Fruit fly (Drosophila melanogaster) whole organism, embryonic: ENCODE measurements around the gene AP-1mu.

Experiments used
- ATbp ChIP-seq: fragments of 200-800 bp; sonication (Bioruptor generic); optimal IDR thresholded peaks from 2 replicates; lab custom pipeline; 2017; ENCODE audit warnings: missing biosample characterization, mild to moderate bottlenecking, missing genetic modification characterization, missing genetic modification reagents
- Atf6 ChIP-seq: fragments of 200-800 bp; sonication (Bioruptor generic); IDR thresholded peaks from 2 replicates; pipeline ENCODE4 v1.3.6; 2022; ENCODE audit warnings: missing biosample characterization, missing genetic modification characterization
- C15 ChIP-seq: fragments of 200-800 bp; sonication (Bioruptor generic); IDR thresholded peaks from 3 replicates; pipeline ENCODE4 v1.3.6; 2022; ENCODE audit warnings: missing biosample characterization, missing genetic modification characterization
- CG10565 ChIP-seq: fragments of 200-800 bp; sonication (Bioruptor generic); optimal IDR thresholded peaks from 3 replicates; lab custom pipeline; 2016; ENCODE audit warnings: missing biosample characterization, mild to moderate bottlenecking, missing genetic modification characterization
- CG11456 ChIP-seq: fragments of 200-800 bp; sonication (Bioruptor generic); IDR thresholded peaks from 3 replicates; pipeline ENCODE4 v1.3.6; 2022; ENCODE audit warnings: missing biosample characterization, missing genetic modification characterization
- CG13624 ChIP-seq: fragments of 200-800 bp; sonication (Bioruptor generic); optimal IDR thresholded peaks from 2 replicates; lab custom pipeline; 2016; ENCODE audit warnings: missing biosample characterization, missing genetic modification characterization
- CG13894 ChIP-seq: fragments of 200-800 bp; sonication (Bioruptor generic); optimal IDR thresholded peaks from 3 replicates; lab custom pipeline; 2018; ENCODE audit warnings: missing biosample characterization, mild to moderate bottlenecking, missing genetic modification characterization, moderate library complexity
- CG14014 ChIP-seq: fragments of 200-800 bp; sonication (Bioruptor generic); IDR thresholded peaks from 2 replicates; pipeline ENCODE4 v1.3.6; 2022; ENCODE audit warnings: missing biosample characterization, missing genetic modification characterization
- CG1529 ChIP-seq: fragments of 200-800 bp; sonication (Bioruptor generic); optimal IDR thresholded peaks from 3 replicates; lab custom pipeline; 2018; ENCODE audit warnings: missing biosample characterization, missing genetic modification characterization
- CG1603 ChIP-seq: fragments of 200-800 bp; sonication (Bioruptor generic); optimal IDR thresholded peaks from 2 replicates; lab custom pipeline; 2019; ENCODE audit warnings: missing biosample characterization, mild to moderate bottlenecking, missing genetic modification characterization, moderate library complexity
- CG17359 ChIP-seq: fragments of 200-800 bp; sonication (Bioruptor generic); optimal IDR thresholded peaks from 3 replicates; lab custom pipeline; 2018; ENCODE audit warnings: missing biosample characterization, mild to moderate bottlenecking, missing genetic modification characterization, moderate library complexity
- CG17802 ChIP-seq: fragments of 200-800 bp; sonication (Bioruptor generic); optimal IDR thresholded peaks from 2 replicates; lab custom pipeline; 2018; ENCODE audit warnings: missing biosample characterization, mild to moderate bottlenecking, missing genetic modification characterization, moderate library complexity
- CG1832 ChIP-seq: fragments of 200-800 bp; sonication (Bioruptor generic); optimal IDR thresholded peaks from 2 replicates; lab custom pipeline; 2017; ENCODE audit warnings: missing biosample characterization, mild to moderate bottlenecking, missing genetic modification characterization, inconsistent platforms
- CG2129 ChIP-seq: fragments of 200-800 bp; sonication (Bioruptor generic); IDR thresholded peaks from 2 replicates; pipeline ENCODE4 v1.3.6; 2022; ENCODE audit warnings: missing biosample characterization, missing genetic modification characterization; ENCODE audit not compliant: partially characterized antibody
- CG30020 ChIP-seq: fragments of 200-800 bp; optimal IDR thresholded peaks from 2 replicates; lab custom pipeline; 2019; ENCODE audit warnings: missing biosample characterization, mild to moderate bottlenecking, missing genetic modification characterization, moderate library complexity
- CG31365 ChIP-seq: fragments of 200-800 bp; sonication (Bioruptor generic); optimal IDR thresholded peaks from 2 replicates; lab custom pipeline; 2018; ENCODE audit warnings: missing biosample characterization, mild to moderate bottlenecking, missing genetic modification characterization
- CG4707 ChIP-seq: fragments of 200-800 bp; sonication (Bioruptor generic); optimal IDR thresholded peaks from 2 replicates; lab custom pipeline; 2018; ENCODE audit warnings: missing biosample characterization, mild to moderate bottlenecking, missing genetic modification characterization, moderate library complexity
- CG6683 ChIP-seq: fragments of 200-800 bp; sonication (Bioruptor generic); optimal IDR thresholded peaks from 2 replicates; lab custom pipeline; 2017; ENCODE audit warnings: missing biosample characterization, mild to moderate bottlenecking, missing genetic modification characterization, missing genetic modification reagents
- CG7271 ChIP-seq: fragments of 200-800 bp; sonication (Bioruptor generic); optimal IDR thresholded peaks from 2 replicates; lab custom pipeline; 2018; ENCODE audit warnings: missing biosample characterization, mild to moderate bottlenecking, missing genetic modification characterization, moderate library complexity
- CG7786 ChIP-seq: fragments of 200-800 bp; sonication (Bioruptor generic); optimal IDR thresholded peaks from 2 replicates; lab custom pipeline; 2016; ENCODE audit warnings: missing biosample characterization, missing genetic modification characterization
- CG8290 ChIP-seq, 3 experiments: fragments of 200-800 bp; sonication (Bioruptor generic); optimal IDR thresholded peaks; 2 replicates each; lab custom pipeline; 2016 to 2019; ENCODE audit warnings: missing biosample characterization in 3 of 3, missing genetic modification characterization in 3 of 3, mild to moderate bottlenecking in 2 of 3, moderate library complexity in 1 of 3
- CG8924 ChIP-seq: fragments of 200-800 bp; optimal IDR thresholded peaks from 3 replicates; lab custom pipeline; 2019; ENCODE audit warnings: missing biosample characterization, mild to moderate bottlenecking, missing genetic modification characterization, moderate library complexity
- CG8944 ChIP-seq: fragments of 200-800 bp; sonication (Bioruptor generic); optimal IDR thresholded peaks from 3 replicates; lab custom pipeline; 2016; ENCODE audit warnings: missing biosample characterization, missing genetic modification characterization
- Dad ChIP-seq: fragments of 200-800 bp; sonication (Bioruptor generic); optimal IDR thresholded peaks from 3 replicates; lab custom pipeline; 2016; ENCODE audit warnings: missing biosample characterization, missing genetic modification characterization
- Hsf ChIP-seq: fragments of 200-800 bp; sonication (Bioruptor generic); optimal IDR thresholded peaks from 3 replicates; lab custom pipeline; 2016; ENCODE audit warnings: missing biosample characterization, missing genetic modification characterization
- NC2β ChIP-seq: fragments of 200-800 bp; sonication (Bioruptor generic); optimal IDR thresholded peaks from 2 replicates; lab custom pipeline; 2016; ENCODE audit warnings: missing biosample characterization, missing genetic modification characterization
- Poxn ChIP-seq: fragments of 200-800 bp; sonication (Bioruptor generic); IDR thresholded peaks from 2 replicates; pipeline ENCODE4 v1.3.6; 2022; ENCODE audit warnings: missing biosample characterization, missing genetic modification characterization
- Ravus ChIP-seq: fragments of 200-800 bp; sonication (Bioruptor generic); IDR thresholded peaks from 2 replicates; pipeline ENCODE4 v1.3.6; 2022; ENCODE audit warnings: missing biosample characterization, missing genetic modification characterization
- ab ChIP-seq: fragments of 200-800 bp; sonication (Bioruptor generic); optimal IDR thresholded peaks from 2 replicates; lab custom pipeline; 2016; ENCODE audit warnings: missing biosample characterization, missing genetic modification characterization
- ase ChIP-seq: fragments of 200-800 bp; sonication (Bioruptor generic); IDR thresholded peaks from 3 replicates; pipeline ENCODE4 v1.3.6; 2022; ENCODE audit warnings: missing biosample characterization, missing genetic modification characterization
- bab2 ChIP-seq: fragments of 200-800 bp; sonication (Bioruptor generic); optimal IDR thresholded peaks from 2 replicates; lab custom pipeline; 2016; ENCODE audit warnings: missing biosample characterization, missing genetic modification characterization
- bcd ChIP-seq: fragments of 200-800 bp; sonication (Bioruptor generic); optimal IDR thresholded peaks from 2 replicates; lab custom pipeline; 2017; ENCODE audit warnings: missing biosample characterization, mild to moderate bottlenecking, missing genetic modification characterization
- btn ChIP-seq: fragments of 200-800 bp; sonication (Bioruptor generic); optimal IDR thresholded peaks from 2 replicates; lab custom pipeline; 2016; ENCODE audit warnings: missing biosample characterization, missing genetic modification characterization
- danr ChIP-seq: fragments of 200-800 bp; sonication (Bioruptor generic); IDR thresholded peaks from 2 replicates; pipeline ENCODE4 v1.3.6; 2022; ENCODE audit warnings: missing biosample characterization, missing genetic modification characterization
- dpn ChIP-seq, 2 experiments: fragments of 200-800 bp; sonication (Bioruptor generic); optimal IDR thresholded peaks; 3 replicates each; lab custom pipeline; 2016; ENCODE audit warnings: missing biosample characterization in 2 of 2, missing genetic modification characterization in 2 of 2
- emc ChIP-seq: fragments of 200-800 bp; sonication (Bioruptor generic); optimal IDR thresholded peaks from 2 replicates; lab custom pipeline; 2016; ENCODE audit warnings: missing biosample characterization, missing genetic modification characterization
- grn ChIP-seq: fragments of 200-800 bp; sonication (Bioruptor generic); optimal IDR thresholded peaks from 3 replicates; lab custom pipeline; 2017; ENCODE audit warnings: missing biosample characterization, missing genetic modification characterization
- gro ChIP-seq: fragments of 200-800 bp; sonication (Bioruptor generic); optimal IDR thresholded peaks from 2 replicates; lab custom pipeline; 2016; ENCODE audit warnings: missing biosample characterization, missing genetic modification characterization
- ind ChIP-seq: fragments of 200-800 bp; sonication (Bioruptor generic); optimal IDR thresholded peaks from 3 replicates; lab custom pipeline; 2016; ENCODE audit warnings: missing biosample characterization, missing genetic modification characterization
- kay ChIP-seq: fragments of 200-800 bp; sonication (Bioruptor generic); optimal IDR thresholded peaks from 2 replicates; lab custom pipeline; 2016; ENCODE audit warnings: missing biosample characterization, missing genetic modification characterization
- org-1 ChIP-seq: fragments of 200-800 bp; sonication (Bioruptor generic); optimal IDR thresholded peaks from 2 replicates; lab custom pipeline; 2017; ENCODE audit warnings: missing biosample characterization, missing genetic modification characterization
- pfk ChIP-seq: fragments of 200-800 bp; sonication (Bioruptor generic); optimal IDR thresholded peaks from 2 replicates; lab custom pipeline; 2018; ENCODE audit warnings: missing biosample characterization, mild to moderate bottlenecking, missing genetic modification characterization, moderate library complexity
- ranshi ChIP-seq: fragments of 200-800 bp; sonication (Bioruptor generic); IDR thresholded peaks from 2 replicates; pipeline ENCODE4 v1.3.6; 2022; ENCODE audit warnings: missing biosample characterization, missing genetic modification characterization
- scrt ChIP-seq: fragments of 200-800 bp; sonication (Bioruptor generic); optimal IDR thresholded peaks from 2 replicates; lab custom pipeline; 2018; ENCODE audit warnings: missing biosample characterization, mild to moderate bottlenecking, missing genetic modification characterization, moderate library complexity
- seq ChIP-seq: fragments of 200-800 bp; sonication (Bioruptor generic); IDR thresholded peaks from 2 replicates; pipeline ENCODE4 v1.3.6; 2022; ENCODE audit warnings: missing biosample characterization, missing genetic modification characterization
- slou ChIP-seq: fragments of 200-800 bp; sonication (Bioruptor generic); optimal IDR thresholded peaks from 3 replicates; lab custom pipeline; 2016; ENCODE audit warnings: missing biosample characterization, missing genetic modification characterization
- sr ChIP-seq: fragments of 200-800 bp; sonication (Bioruptor generic); IDR thresholded peaks from 3 replicates; pipeline ENCODE4 v1.3.6; 2022; ENCODE audit warnings: missing biosample characterization, missing genetic modification characterization
- sug ChIP-seq: fragments of 200-800 bp; optimal IDR thresholded peaks from 2 replicates; lab custom pipeline; 2019; ENCODE audit warnings: missing biosample characterization, mild to moderate bottlenecking, missing genetic modification characterization, moderate library complexity
- tup ChIP-seq: fragments of 200-800 bp; sonication (Bioruptor generic); optimal IDR thresholded peaks from 2 replicates; lab custom pipeline; 2016; ENCODE audit warnings: missing biosample characterization, mild to moderate bottlenecking, missing genetic modification characterization, moderate library complexity
- yki ChIP-seq: fragments of >200 bp; optimal IDR thresholded peaks from 3 replicates; lab custom pipeline; 2018

Gene AP-1mu

dm6 chr3R:9563240-9563992 lies 4.1 kb upstream of the AP-1mu start, which contains the start of the genes CG9393 and Vps45 (continued):
- TF ChIP-seq CG17359 (tag; lab: Kevin White, UChicago) = peak; percentile 41
- peak; percentile 47 for TF ChIP-seq CG8290 (GFP tag; optimal IDR thresholded peaks at IDR 0.05; lab: Kevin White, UChicago)
- TF ChIP-seq CG8290 (tag; optimal IDR thresholded peaks at IDR 0.05; lab: Kevin White, UChicago) = no peak
- peak; percentile 5 for TF ChIP-seq CG6683
- peak; percentile 25 for TF ChIP-seq tup (GFP tag; lab: Kevin White, UChicago)
- peak; percentile 7 for TF ChIP-seq CG8944 (GFP tag; lab: Kevin White, UChicago)
- TF ChIP-seq yki = no peak
- TF ChIP-seq C15 (GFP tag; lab: Robert Waterston, UW) = no peak
- no peak for TF ChIP-seq ATbp
- TF ChIP-seq sr (GFP tag; lab: Robert Waterston, UW) = no peak
- no peak for TF ChIP-seq seq (GFP tag; lab: Robert Waterston, UW)
- TF ChIP-seq bab2 (GFP tag; lab: Kevin White, UChicago) = peak; percentile 63
- no peak for TF ChIP-seq btn
- peak; percentile 62 for TF ChIP-seq CG13624 (GFP tag; lab: Kevin White, UChicago)
- TF ChIP-seq CG4707 (GFP tag; lab: Kevin White, UChicago) = no peak
- TF ChIP-seq CG11456 = no peak
- TF ChIP-seq NC2β (GFP tag; lab: Kevin White, UChicago) = peak; percentile 52
- TF ChIP-seq CG31365 (tag; lab: Kevin White, UChicago) = no peak
- no peak for TF ChIP-seq slou (GFP tag; lab: Kevin White, UChicago)
- TF ChIP-seq bcd (GFP tag; lab: Kevin White, UChicago) = peak; percentile 55
- peak; percentile 5 for TF ChIP-seq CG17802 (tag; lab: Kevin White, UChicago)
- peak; percentile 79 for TF ChIP-seq Hsf
- peak; percentile 20 for TF ChIP-seq kay (GFP tag; lab: Kevin White, UChicago)
- TF ChIP-seq Atf6 = no peak; the same call in 1 of the 2 replicates
- TF ChIP-seq grn (GFP tag; lab: Kevin White, UChicago) = peak; percentile 84
- no peak for TF ChIP-seq CG1832 (GFP tag; lab: Kevin White, UChicago)
- TF ChIP-seq CG13894 (tag; lab: Kevin White, UChicago) = no peak
- TF ChIP-seq org-1 (GFP tag; lab: Kevin White, UChicago) = no peak
- TF ChIP-seq ind (GFP tag; lab: Kevin White, UChicago) = peak; percentile 74
- TF ChIP-seq CG7271 (tag; lab: Kevin White, UChicago) = no peak
- TF ChIP-seq Dad (GFP tag; lab: Kevin White, UChicago) = peak; percentile 64
- no peak for TF ChIP-seq Poxn
- peak; percentile 37 for TF ChIP-seq emc
- no peak; the same call in 1 of the 2 replicates for TF ChIP-seq Ravus
- no peak for TF ChIP-seq danr
- TF ChIP-seq sug (tag; lab: Kevin White, UChicago) = peak; percentile 83
- TF ChIP-seq CG10565 (GFP tag; lab: Kevin White, UChicago) = no peak
- peak; percentile 36; the same call in 1 of the 2 replicates for TF ChIP-seq ranshi (GFP tag; lab: Robert Waterston, UW)
- TF ChIP-seq CG30020 = peak; percentile 68
- TF ChIP-seq CG8924 = peak; percentile 68
- TF ChIP-seq CG1603 = no peak
- TF ChIP-seq dpn (GFP tag; optimal IDR thresholded peaks at IDR 0.05; lab: Kevin White, UChicago) = peak; percentile 77
- TF ChIP-seq CG1529 (GFP tag; lab: Kevin White, UChicago) = no peak
- no peak for TF ChIP-seq ase (GFP tag; lab: Robert Waterston, UW)
- TF ChIP-seq gro = peak; percentile 56
- no peak; the same call in 1 of the 2 replicates for TF ChIP-seq CG14014
- TF ChIP-seq CG7786 (GFP tag; lab: Kevin White, UChicago) = peak; percentile 57
- TF ChIP-seq CG2129 = peak; percentile 75
- no peak for TF ChIP-seq scrt
- TF ChIP-seq pfk = no peak
- no peak for TF ChIP-seq ab (GFP tag; lab: Kevin White, UChicago)
